Worm (Caenorhabditis elegans): Measurements from ENCODE around the gene Y41C4A.22.

Y41C4A.22 gene

ce11 chrIII:11694975-11695374 lies at the start of gene Y41C4A.22:
Y41C4A.22 (plus strand) TSS chrIII:11695275.
- TF ChIP-seq lin-11 (tag; optimal IDR thresholded peaks at IDR 0.05) (no peak), unc-55 (GFP tag; optimal IDR thresholded peaks at IDR 0.05) (no peak), tbx-2 (tag; optimal IDR thresholded peaks at IDR 0.05) (no peak), ceh-31 (tag; optimal IDR thresholded peaks at IDR 0.05) (no peak), sox-2 (GFP tag; IDR thresholded peaks at IDR 0.05) (no peak), hlh-8 (tag; optimal IDR thresholded peaks at IDR 0.05) (no peak), ceh-2 (tag; optimal IDR thresholded peaks at IDR 0.05) (no peak), nhr-232 (tag; optimal IDR thresholded peaks at IDR 0.05) (no peak), syd-9 (tag; optimal IDR thresholded peaks at IDR 0.05) (no peak), ceh-30 (tag; optimal IDR thresholded peaks at IDR 0.05) (no peak), pat-9 (tag; optimal IDR thresholded peaks at IDR 0.05) (no peak), ceh-18 (tag; optimal IDR thresholded peaks at IDR 0.05) (no peak), ref-2 (tag; optimal IDR thresholded peaks at IDR 0.05) (no peak), C08G9.2 (tag; optimal IDR thresholded peaks at IDR 0.05) (no peak)

- TF ChIP-seq lin-11 (tag; optimal IDR thresholded peaks at IDR 0.05): no peak
Measured at ce11 chrIII:11650152-11650551, 44.9 kb upstream of the Y41C4A.22 start, which contains the start of gene faah-6. faah-6 (plus strand) TSS chrIII:11650452.

DNA sequence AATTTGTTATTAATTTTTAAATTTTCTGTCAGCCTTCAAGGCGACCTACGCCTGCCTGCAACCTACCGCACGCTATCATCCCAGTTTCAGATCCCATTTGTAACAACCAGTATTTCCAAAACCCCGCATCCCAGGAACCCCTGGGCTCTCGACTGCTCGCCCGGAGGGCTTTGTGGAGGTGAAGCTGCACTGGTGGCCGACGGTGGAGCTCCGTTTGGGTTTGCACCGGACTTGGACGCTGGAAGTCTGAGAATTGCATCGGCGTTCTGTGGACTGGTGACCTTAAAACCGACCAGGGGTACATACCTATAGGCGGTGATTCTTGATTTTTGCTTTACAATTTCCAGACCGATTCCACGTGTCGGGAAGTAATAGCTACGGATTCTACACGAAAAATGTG lies 43.6 kb upstream of the Y41C4A.22 start:
- TF ChIP-seq K02D7.2 (tag; optimal IDR thresholded peaks at IDR 0.05) (no peak), ahr-1 (tag; optimal IDR thresholded peaks at IDR 0.05) (no peak), C38D4.7 (GFP tag; optimal IDR thresholded peaks at IDR 0.05) (no peak), ztf-16 (tag; optimal IDR thresholded peaks at IDR 0.05) (no peak), ets-4 (tag; optimal IDR thresholded peaks at IDR 0.05) (no peak), T23F11.4 (GFP tag; optimal IDR thresholded peaks at IDR 0.05) (no peak), gmeb-2 (tag; optimal IDR thresholded peaks at IDR 0.05) (no peak), hlh-15 (tag; optimal IDR thresholded peaks at IDR 0.05) (no peak), hlh-30 (tag; optimal IDR thresholded peaks at IDR 0.05; ENCODE audit: insufficient read depth) (no peak), ceh-24 (tag; optimal IDR thresholded peaks at IDR 0.05) (no peak)

DNA sequence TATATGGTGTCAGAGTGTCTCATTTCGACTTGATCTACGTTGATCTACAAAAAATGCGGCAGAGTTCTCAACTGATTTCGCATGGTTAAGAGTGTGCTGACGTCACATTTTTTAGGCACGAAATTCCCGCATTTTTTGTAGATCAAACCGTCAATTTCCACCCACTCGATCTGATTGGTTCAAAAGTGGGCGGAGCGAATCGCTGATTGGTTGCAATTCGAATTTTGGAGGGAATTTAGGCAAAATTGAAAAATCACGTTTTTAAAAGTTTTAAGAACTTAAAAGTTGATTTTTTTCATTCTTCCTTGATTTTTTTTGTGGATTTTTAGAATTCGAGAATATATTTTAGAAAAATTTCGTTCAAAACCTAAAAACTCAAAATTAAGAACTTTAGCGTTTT lies 38.7 kb upstream of the Y41C4A.22 start:
- TF ChIP-seq ceh-14 (tag; optimal IDR thresholded peaks at IDR 0.05): no peak
- TF ChIP-seq nfya-1 (tag; optimal IDR thresholded peaks at IDR 0.05): peak; percentile 63

ce11 chrIII:11657185-11657817 lies 37.8 kb upstream of the Y41C4A.22 start, which contains the start of gene crh-1:
crh-1 (plus strand) TSS chrIII:11657767.
- TF ChIP-seq ama-1 (optimal IDR thresholded peaks at IDR 0.05) (no peak), tbx-2 (tag; optimal IDR thresholded peaks at IDR 0.05) (peak; percentile 23), unc-3 (GFP tag; conservative IDR thresholded peaks at IDR 0.05) (no peak), unc-3 (tag; optimal IDR thresholded peaks at IDR 0.05) (no peak), nfya-1 (tag; optimal IDR thresholded peaks at IDR 0.05) (peak; percentile 47), unc-55 (GFP tag; optimal IDR thresholded peaks at IDR 0.05) (peak; percentile 47), hlh-30 (tag; optimal IDR thresholded peaks at IDR 0.05; ENCODE audit: insufficient read depth) (peak; percentile 84)

- peak; percentile 58 for TF ChIP-seq unc-55 (GFP tag; optimal IDR thresholded peaks at IDR 0.05)
- no peak for TF ChIP-seq lim-6 (tag; optimal IDR thresholded peaks at IDR 0.05)
Measured at ce11 chrIII:11659804-11660203, 35.3 kb upstream of the Y41C4A.22 start.

ce11 chrIII:11660736-11661135 lies 34.3 kb upstream of the Y41C4A.22 start:
- TF ChIP-seq syd-9 (tag; optimal IDR thresholded peaks at IDR 0.05) (no peak), che-1 (tag; optimal IDR thresholded peaks at IDR 0.05) (no peak), pqm-1 (tag; optimal IDR thresholded peaks at IDR 0.05) (no peak), K09A11.1 (tag; optimal IDR thresholded peaks at IDR 0.05; ENCODE audit: insufficient read depth) (no peak), mec-3 (tag; optimal IDR thresholded peaks at IDR 0.05; ENCODE audit: borderline replicate concordance) (no peak), ceh-24 (tag; optimal IDR thresholded peaks at IDR 0.05) (no peak), nhr-232 (tag; optimal IDR thresholded peaks at IDR 0.05) (no peak), T23F11.4 (GFP tag; optimal IDR thresholded peaks at IDR 0.05) (no peak), dmd-4 (tag; optimal IDR thresholded peaks at IDR 0.05; ENCODE audit: borderline replicate concordance) (no peak), madf-2 (tag; optimal IDR thresholded peaks at IDR 0.05) (no peak), ama-1 (optimal IDR thresholded peaks at IDR 0.05) (no peak)
